Fruit fly (Drosophila melanogaster): Measurements from ENCODE around the gene Ir7f.
A peak's percentile ranks its signal among the peaks of the same experiment; 100 is the strongest.

Ir7f gene

DNA sequence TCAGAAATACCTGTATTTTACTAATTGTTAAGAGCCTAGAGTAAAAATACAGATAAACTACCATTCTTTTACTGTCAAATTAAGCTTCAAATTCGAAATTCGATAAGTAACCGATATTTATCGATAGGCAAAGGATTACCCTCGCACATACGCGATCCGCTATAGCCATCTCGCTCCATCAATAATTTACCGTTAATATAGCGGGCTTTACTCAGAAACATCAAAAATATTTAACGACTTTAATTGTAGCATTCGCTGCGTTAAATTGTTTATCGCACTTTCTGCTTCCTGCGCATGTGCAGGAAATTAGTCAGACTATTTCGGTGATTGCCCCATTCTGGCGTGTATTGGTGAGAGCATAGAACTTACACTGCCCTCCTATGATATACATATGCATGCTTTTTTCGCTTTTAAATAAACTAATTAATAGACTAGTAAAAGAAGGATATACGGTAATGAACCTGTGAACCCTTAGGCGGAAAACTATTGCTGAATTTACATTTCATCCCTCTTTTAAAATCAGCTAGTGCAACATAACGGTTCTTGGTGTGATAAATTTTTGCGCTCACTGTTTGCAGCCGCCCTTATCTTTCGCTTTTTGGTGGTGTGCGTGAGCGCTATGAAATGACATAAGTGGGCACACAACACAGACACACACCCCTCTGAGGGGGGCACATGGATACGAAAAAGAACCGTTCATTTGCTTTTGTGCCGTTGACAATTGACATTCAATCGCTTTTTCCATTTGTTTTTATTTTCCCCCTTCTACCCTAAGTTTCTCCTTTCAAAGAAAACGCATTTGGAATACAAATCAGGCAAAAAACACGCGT lies 24.6 kb upstream of the Ir7f start, which contains the start of the genes dpr14 and spidey (continued):
- TF ChIP-seq Dek (tag; optimal IDR thresholded peaks at IDR 0.05) (peak; percentile 90), Med (GFP tag) (peak; percentile 98), onecut (GFP tag; IDR thresholded peaks at IDR 0.05) (peak; percentile 87), CG18262 (tag; optimal IDR thresholded peaks at IDR 0.05) (peak; percentile 90), CG2889 (GFP tag; IDR thresholded peaks at IDR 0.05) (peak; percentile 85), eyg (GFP tag; optimal IDR thresholded peaks at IDR 0.05) (peak; percentile 67), Gsc (GFP tag; IDR thresholded peaks at IDR 0.05) (peak; percentile 62), jumu (GFP tag; optimal IDR thresholded peaks at IDR 0.05) (peak; percentile 81), CG16815 (GFP tag; optimal IDR thresholded peaks at IDR 0.05) (peak; percentile 74), CG3995 (GFP tag; optimal IDR thresholded peaks at IDR 0.05) (peak; percentile 55), dpn (GFP tag; optimal IDR thresholded peaks at IDR 0.05) (peak; percentile 87 to 92), CG11398 (GFP tag; optimal IDR thresholded peaks at IDR 0.05) (peak; percentile 81), tgo (GFP tag; IDR thresholded peaks at IDR 0.05) (peak; percentile 93), salm (tag; optimal IDR thresholded peaks at IDR 0.05) (peak; percentile 80), cas (GFP tag; IDR thresholded peaks at IDR 0.05) (peak; percentile 67; the same call in 1 of the 2 replicates), CG14965 (GFP tag; optimal IDR thresholded peaks at IDR 0.05; ENCODE audit: borderline replicate concordance) (peak; percentile 36), Bdp1 (GFP tag; optimal IDR thresholded peaks at IDR 0.05) (peak; percentile 62), gfzf (GFP tag; optimal IDR thresholded peaks at IDR 0.05) (peak; percentile 11), rib (GFP tag; IDR thresholded peaks at IDR 0.05) (peak; percentile 75), cato (GFP tag; optimal IDR thresholded peaks at IDR 0.05; ENCODE audit: borderline replicate concordance) (peak; percentile 76), ind (GFP tag; optimal IDR thresholded peaks at IDR 0.05) (peak; percentile 90), CG34224 (GFP tag; IDR thresholded peaks at IDR 0.05; ENCODE audit: partially characterized antibody) (peak; percentile 46; the same call in 1 of the 3 replicates), lola (GFP tag; optimal IDR thresholded peaks at IDR 0.05) (peak in 1 of 3 experiments; percentile 76), sd (tag; optimal IDR thresholded peaks at IDR 0.05) (peak; percentile 80), CG6272 (GFP tag; IDR thresholded peaks at IDR 0.05) (peak; percentile 79), jing (GFP tag; optimal IDR thresholded peaks at IDR 0.05) (no peak), CG1832 (GFP tag; optimal IDR thresholded peaks at IDR 0.05) (no peak), oc (tag; optimal IDR thresholded peaks at IDR 0.05) (peak; percentile 86), yki (optimal IDR thresholded peaks at IDR 0.05) (no peak), CG16863 (GFP tag; optimal IDR thresholded peaks at IDR 0.05) (peak; percentile 88), CG12942 (GFP tag; optimal IDR thresholded peaks at IDR 0.05) (peak; percentile 74), Meics (GFP tag; optimal IDR thresholded peaks at IDR 0.05) (peak; percentile 94), CG7372 (GFP tag; IDR thresholded peaks at IDR 0.05) (peak; percentile 89), CG12155 (GFP tag; optimal IDR thresholded peaks at IDR 0.05) (peak; percentile 84), en (GFP tag; optimal IDR thresholded peaks at IDR 0.05) (peak; percentile 38), emc (GFP tag; optimal IDR thresholded peaks at IDR 0.05) (peak; percentile 64), CG8924 (tag; optimal IDR thresholded peaks at IDR 0.05) (peak; percentile 93), Ada2b (GFP tag; IDR thresholded peaks at IDR 0.05) (peak; percentile 89), Hr51 (GFP tag; optimal IDR thresholded peaks at IDR 0.05) (peak; percentile 80 to 91), ttk (GFP tag; IDR thresholded peaks at IDR 0.05) (peak; percentile 90), kni (GFP tag; optimal IDR thresholded peaks at IDR 0.05) (peak; percentile 86), tna (GFP tag; IDR thresholded peaks at IDR 0.05; ENCODE audit: partially characterized antibody) (no peak), CG30431 (GFP tag; optimal IDR thresholded peaks at IDR 0.05) (peak; percentile 82), Stat92E (GFP tag; optimal IDR thresholded peaks at IDR 0.05) (no peak), CG17912 (GFP tag; optimal IDR thresholded peaks at IDR 0.05) (peak; percentile 49), crc (GFP tag; optimal IDR thresholded peaks at IDR 0.05) (peak; percentile 73), Doc2 (GFP tag; IDR thresholded peaks at IDR 0.05) (no peak; the same call in 1 of the 2 replicates), nau (GFP tag; optimal IDR thresholded peaks at IDR 0.05) (peak; percentile 87)
